Fruit fly (Drosophila melanogaster) whole organism, prepupa: ENCODE measurements around the gene aru.
A peak's percentile ranks its signal among the peaks of the same experiment; 100 is the strongest.

Source experiments
- Blimp-1 ChIP-seq: fragments of 200-800 bp; sonication (Bioruptor generic); optimal IDR thresholded peaks from 3 replicates; lab custom pipeline; 2017; ENCODE audit warnings: missing biosample characterization, missing genetic modification characterization, mild to moderate bottlenecking, moderate library complexity, missing genetic modification reagents
- CG10669 ChIP-seq: fragments of 200-800 bp; sonication (Bioruptor generic); optimal IDR thresholded peaks from 3 replicates; lab custom pipeline; 2018; ENCODE audit warnings: missing biosample characterization, mild to moderate bottlenecking, missing genetic modification characterization, moderate library complexity
- CG11762 ChIP-seq: fragments of 200-800 bp; sonication (Bioruptor generic); optimal IDR thresholded peaks from 3 replicates; lab custom pipeline; 2016; ENCODE audit warnings: missing biosample characterization, missing genetic modification characterization; ENCODE audit not compliant: insufficient read depth
- CG1621 ChIP-seq: fragments of 200-800 bp; sonication (Bioruptor generic); optimal IDR thresholded peaks from 3 replicates; lab custom pipeline; 2018; ENCODE audit warnings: missing biosample characterization, mild to moderate bottlenecking, missing genetic modification characterization
- CG31627 ChIP-seq: fragments of 200-800 bp; sonication (Bioruptor generic); optimal IDR thresholded peaks from 3 replicates; lab custom pipeline; 2016; ENCODE audit warnings: missing biosample characterization, missing genetic modification characterization
- CG32006 ChIP-seq: fragments of 200-800 bp; sonication (Bioruptor generic); optimal IDR thresholded peaks from 3 replicates; lab custom pipeline; 2017; ENCODE audit warnings: missing biosample characterization, mild to moderate bottlenecking, missing genetic modification characterization
- CG34406 ChIP-seq: fragments of 200-800 bp; sonication (Bioruptor generic); optimal IDR thresholded peaks from 3 replicates; lab custom pipeline; 2016; ENCODE audit warnings: missing biosample characterization, missing genetic modification characterization
- CG3919 ChIP-seq: fragments of 200-800 bp; sonication (Bioruptor generic); optimal IDR thresholded peaks from 3 replicates; lab custom pipeline; 2016; ENCODE audit warnings: missing biosample characterization, missing genetic modification characterization
- CG4318 ChIP-seq: fragments of 200-800 bp; sonication (Bioruptor generic); optimal IDR thresholded peaks from 3 replicates; lab custom pipeline; 2017; ENCODE audit warnings: missing biosample characterization, mild to moderate bottlenecking, missing genetic modification characterization
- CG6163 ChIP-seq: fragments of 200-800 bp; sonication (Bioruptor generic); IDR thresholded peaks from 3 replicates; pipeline ENCODE4 v1.3.6; 2022; ENCODE audit warnings: missing biosample characterization, missing genetic modification characterization
- CG6276 ChIP-seq: fragments of 200-800 bp; sonication (Bioruptor generic); optimal IDR thresholded peaks from 2 replicates; lab custom pipeline; 2017; ENCODE audit warnings: missing biosample characterization, mild to moderate bottlenecking, missing genetic modification characterization
- CG6854 ChIP-seq: fragments of 200-800 bp; sonication (Bioruptor generic); optimal IDR thresholded peaks from 2 replicates; lab custom pipeline; 2017; ENCODE audit warnings: missing biosample characterization, mild to moderate bottlenecking, missing genetic modification characterization
- CG7368 ChIP-seq: fragments of 200-800 bp; sonication (Bioruptor generic); optimal IDR thresholded peaks from 3 replicates; lab custom pipeline; 2016; ENCODE audit warnings: missing biosample characterization, missing genetic modification characterization
- CG8119 ChIP-seq: fragments of 200-800 bp; sonication (Bioruptor generic); IDR thresholded peaks from 3 replicates; pipeline ENCODE4 v1.3.6; 2022; ENCODE audit warnings: missing biosample characterization, missing genetic modification characterization
- CG8319 ChIP-seq: fragments of 200-800 bp; sonication (Bioruptor generic); optimal IDR thresholded peaks from 3 replicates; lab custom pipeline; 2016; ENCODE audit warnings: missing biosample characterization, missing genetic modification characterization
- Eip78C ChIP-seq: fragments of 200-800 bp; sonication (Bioruptor generic); peaks from one replicate; lab custom pipeline; 2016; ENCODE audit warnings: missing biosample characterization, missing genetic modification characterization
- Eip93F ChIP-seq: fragments of 200-800 bp; sonication (Bioruptor generic); optimal IDR thresholded peaks from 2 replicates; lab custom pipeline; 2016; ENCODE audit warnings: missing biosample characterization, mild to moderate bottlenecking, missing genetic modification characterization
- Ets21C ChIP-seq: fragments of 200-800 bp; sonication (Bioruptor generic); optimal IDR thresholded peaks from 3 replicates; lab custom pipeline; 2016; ENCODE audit warnings: missing biosample characterization, missing genetic modification characterization
- Ets96B ChIP-seq: fragments of 200-800 bp; optimal IDR thresholded peaks from 2 replicates; lab custom pipeline; 2019; ENCODE audit warnings: missing biosample characterization, mild to moderate bottlenecking, missing genetic modification characterization, moderate library complexity
- Gug ChIP-seq: fragments of 200-800 bp; sonication (Bioruptor generic); IDR thresholded peaks from 2 replicates; pipeline ENCODE4 v1.3.6; 2022; ENCODE audit warnings: missing biosample characterization, missing genetic modification characterization
- Hr4 ChIP-seq: fragments of 200-800 bp; sonication (Bioruptor generic); optimal IDR thresholded peaks from 3 replicates; lab custom pipeline; 2016; ENCODE audit warnings: missing biosample characterization, missing genetic modification characterization
- Lpt ChIP-seq: fragments of 200-800 bp; sonication (Bioruptor generic); optimal IDR thresholded peaks from 3 replicates; lab custom pipeline; 2016; ENCODE audit warnings: missing biosample characterization, missing genetic modification characterization
- Met ChIP-seq: fragments of 200-800 bp; sonication (Bioruptor generic); optimal IDR thresholded peaks from 3 replicates; lab custom pipeline; 2016; ENCODE audit warnings: missing biosample characterization, missing genetic modification characterization
- OdsH ChIP-seq: fragments of 200-800 bp; sonication (Bioruptor generic); optimal IDR thresholded peaks from 3 replicates; lab custom pipeline; 2016; ENCODE audit warnings: missing biosample characterization, missing genetic modification characterization
- Smox ChIP-seq: fragments of 200-800 bp; sonication (Bioruptor generic); optimal IDR thresholded peaks from 3 replicates; lab custom pipeline; 2016; ENCODE audit warnings: missing biosample characterization, missing genetic modification characterization
- Sox102F ChIP-seq: fragments of 200-800 bp; sonication (Bioruptor generic); optimal IDR thresholded peaks from 2 replicates; lab custom pipeline; 2016; ENCODE audit warnings: missing biosample characterization, mild to moderate bottlenecking, missing genetic modification characterization
- Sox14 ChIP-seq: fragments of 200-800 bp; sonication (Bioruptor generic); optimal IDR thresholded peaks from 3 replicates; lab custom pipeline; 2016; ENCODE audit warnings: missing biosample characterization, missing genetic modification characterization
- Sox15 ChIP-seq: fragments of 200-800 bp; sonication (Bioruptor generic); optimal IDR thresholded peaks from 3 replicates; lab custom pipeline; 2016; ENCODE audit warnings: missing biosample characterization, missing genetic modification characterization
- achi ChIP-seq: fragments of 200-800 bp; sonication (Bioruptor generic); optimal IDR thresholded peaks from 3 replicates; lab custom pipeline; 2016; ENCODE audit warnings: missing biosample characterization, missing genetic modification characterization
- acj6 ChIP-seq: fragments of 200-800 bp; sonication (Bioruptor generic); optimal IDR thresholded peaks from 3 replicates; lab custom pipeline; 2016; ENCODE audit warnings: missing biosample characterization, missing genetic modification characterization
- dac ChIP-seq: fragments of 200-800 bp; sonication (Bioruptor generic); optimal IDR thresholded peaks from 2 replicates; lab custom pipeline; 2017; ENCODE audit warnings: missing biosample characterization, mild to moderate bottlenecking, missing genetic modification characterization
- dsx ChIP-seq: fragments of 200-800 bp; optimal IDR thresholded peaks from 3 replicates; lab custom pipeline; 2019; ENCODE audit warnings: missing biosample characterization, mild to moderate bottlenecking, missing genetic modification characterization, moderate library complexity; ENCODE audit not compliant: poor library complexity, severe bottlenecking
- eg ChIP-seq: fragments of 200-800 bp; sonication (Bioruptor generic); IDR thresholded peaks from 3 replicates; pipeline ENCODE4 v1.3.6; 2022; ENCODE audit warnings: missing biosample characterization, missing genetic modification characterization
- esn ChIP-seq: fragments of 200-800 bp; sonication (Bioruptor generic); optimal IDR thresholded peaks from 2 replicates; lab custom pipeline; 2016; ENCODE audit warnings: missing biosample characterization, mild to moderate bottlenecking, missing genetic modification characterization, moderate library complexity
- fd59A ChIP-seq: fragments of 200-800 bp; sonication (Bioruptor generic); optimal IDR thresholded peaks from 2 replicates; lab custom pipeline; 2017; ENCODE audit warnings: missing biosample characterization, mild to moderate bottlenecking, missing genetic modification characterization, missing genetic modification reagents
- fd85E ChIP-seq: fragments of 200-800 bp; sonication (Bioruptor generic); optimal IDR thresholded peaks from 3 replicates; lab custom pipeline; 2016; ENCODE audit warnings: missing biosample characterization, missing genetic modification characterization
- lz ChIP-seq: fragments of 200-800 bp; sonication (Bioruptor generic); optimal IDR thresholded peaks from 3 replicates; lab custom pipeline; 2016; ENCODE audit warnings: missing biosample characterization, missing genetic modification characterization
- net ChIP-seq: fragments of 200-800 bp; sonication (Bioruptor generic); optimal IDR thresholded peaks from 3 replicates; lab custom pipeline; 2016; ENCODE audit warnings: missing biosample characterization, missing genetic modification characterization
- pdm3 ChIP-seq: fragments of 200-800 bp; sonication (Bioruptor generic); optimal IDR thresholded peaks from 3 replicates; lab custom pipeline; 2016; ENCODE audit warnings: missing biosample characterization, missing genetic modification characterization
- salr ChIP-seq, 2 experiments: fragments of 200-800 bp; sonication (Bioruptor generic); optimal IDR thresholded peaks; 3 replicates each; lab custom pipeline; 2016 to 2018; ENCODE audit warnings: missing biosample characterization in 2 of 2, missing genetic modification characterization in 2 of 2, mild to moderate bottlenecking in 1 of 2
- spab ChIP-seq: fragments of 200-800 bp; sonication (Bioruptor generic); optimal IDR thresholded peaks from 2 replicates; lab custom pipeline; 2017; ENCODE audit warnings: missing biosample characterization, mild to moderate bottlenecking, missing genetic modification characterization, missing genetic modification reagents
- ss ChIP-seq, 2 experiments: fragments of 200-800 bp; sonication (Bioruptor generic); optimal IDR thresholded peaks; 2 replicates in 1 of 2; 3 replicates in 1 of 2; lab custom pipeline; 2017 to 2018; ENCODE audit warnings: mild to moderate bottlenecking in 2 of 2, missing biosample characterization in 2 of 2, missing genetic modification characterization in 2 of 2, moderate library complexity in 1 of 2
- svp ChIP-seq: fragments of 200-800 bp; sonication (Bioruptor generic); peaks from one replicate; lab custom pipeline; 2016; ENCODE audit warnings: missing biosample characterization, missing genetic modification characterization
- topi ChIP-seq: fragments of 200-800 bp; sonication (Bioruptor generic); optimal IDR thresholded peaks from 3 replicates; lab custom pipeline; 2016; ENCODE audit warnings: missing biosample characterization, missing genetic modification characterization
- vri ChIP-seq: fragments of 200-800 bp; sonication (Bioruptor generic); optimal IDR thresholded peaks from 3 replicates; lab custom pipeline; 2016; ENCODE audit warnings: missing biosample characterization, mild to moderate bottlenecking, missing genetic modification characterization

Gene aru

dm6 chr2L:846167-846868 is 21.8 kb downstream of the aru start (continued):
- TF ChIP-seq CG10669 (peak; percentile 24), CG31627 (GFP tag; lab: Kevin White, UChicago) (peak; percentile 69), CG6276 (peak; percentile 78), CG32006 (GFP tag; lab: Kevin White, UChicago) (peak; percentile 86), Lpt (GFP tag; lab: Kevin White, UChicago) (peak; percentile 64), Gug (peak; percentile 67), Eip93F (no peak), CG34406 (GFP tag; lab: Kevin White, UChicago) (peak; percentile 56), Sox15 (GFP tag; lab: Kevin White, UChicago) (peak; percentile 21), OdsH (GFP tag; lab: Kevin White, UChicago) (peak; percentile 67), Sox102F (peak; percentile 66), svp (GFP tag; lab: Kevin White, UChicago) (peak; percentile 76), Eip78C (GFP tag; lab: Kevin White, UChicago) (peak; percentile 90), Ets96B (tag; lab: Kevin White, UChicago) (no peak), lz (GFP tag; lab: Kevin White, UChicago) (peak; percentile 65), CG7368 (GFP tag; lab: Kevin White, UChicago) (peak; percentile 51), CG6854 (GFP tag; lab: Kevin White, UChicago) (peak; percentile 32), fd59A (GFP tag; lab: Kevin White, UChicago) (peak; percentile 1), ss (GFP tag; optimal IDR thresholded peaks at IDR 0.05; lab: Kevin White, UChicago) (no peak), dsx (GFP tag; lab: Kevin White, UChicago) (no peak), eg (GFP tag; lab: Robert Waterston, UW) (peak; percentile 73), net (peak; percentile 61), CG1621 (tag; lab: Kevin White, UChicago) (peak; percentile 14), Smox (GFP tag; lab: Kevin White, UChicago) (peak; percentile 62), Met (GFP tag; lab: Kevin White, UChicago) (peak; percentile 76), Sox14 (GFP tag; lab: Kevin White, UChicago) (peak; percentile 24), Hr4 (peak; percentile 90), achi (peak; percentile 64), Blimp-1 (GFP tag; lab: Kevin White, UChicago) (peak; percentile 57)
- TF ChIP-seq, all 60 proteins: peak for 51

- no peak for TF ChIP-seq CG11762
- peak; percentile 79 for TF ChIP-seq OdsH (GFP tag; lab: Kevin White, UChicago)
- peak; percentile 86 for TF ChIP-seq Gug
- TF ChIP-seq CG3919 (GFP tag; lab: Kevin White, UChicago), result peak; percentile 85
- peak; percentile 80 for TF ChIP-seq CG4318 (GFP tag; lab: Kevin White, UChicago)
- TF ChIP-seq fd85E, result peak; percentile 21
- peak; percentile 61 for TF ChIP-seq CG34406 (GFP tag; lab: Kevin White, UChicago)
- peak; percentile 94 for TF ChIP-seq CG6163 (GFP tag; lab: Robert Waterston, UW)
- TF ChIP-seq Eip93F, result peak; percentile 2
- peak; percentile 44 to 67 for TF ChIP-seq salr (GFP tag; optimal IDR thresholded peaks at IDR 0.05; lab: Kevin White, UChicago)
- peak; percentile 85 for TF ChIP-seq CG6276
- TF ChIP-seq esn, result peak; percentile 76
- TF ChIP-seq net, result peak; percentile 83
- peak; percentile 77 for TF ChIP-seq Lpt (GFP tag; lab: Kevin White, UChicago)
- TF ChIP-seq Sox15 (GFP tag; lab: Kevin White, UChicago), result peak; percentile 46
- TF ChIP-seq Smox (GFP tag; lab: Kevin White, UChicago), result peak; percentile 68
- TF ChIP-seq CG7368 (GFP tag; lab: Kevin White, UChicago), result peak; percentile 78
- peak; percentile 46 for TF ChIP-seq vri (GFP tag; lab: Kevin White, UChicago)
- TF ChIP-seq dac (GFP tag; lab: Kevin White, UChicago), result peak; percentile 65
- peak; percentile 75 for TF ChIP-seq acj6 (GFP tag; lab: Kevin White, UChicago)
- TF ChIP-seq spab (GFP tag; lab: Kevin White, UChicago), result peak; percentile 44
- peak; percentile 83 for TF ChIP-seq topi
- peak; percentile 40 for TF ChIP-seq CG8319
- TF ChIP-seq Hr4, result peak; percentile 91
- TF ChIP-seq pdm3 (GFP tag; lab: Kevin White, UChicago), result peak; percentile 80
- peak; percentile 62 for TF ChIP-seq Ets96B (tag; lab: Kevin White, UChicago)
- TF ChIP-seq CG10669, result peak; percentile 63
- peak; percentile 55 for TF ChIP-seq Ets21C
- peak; percentile 91 for TF ChIP-seq svp (GFP tag; lab: Kevin White, UChicago)
- TF ChIP-seq CG8119 (GFP tag; lab: Robert Waterston, UW), result peak; percentile 86
- TF ChIP-seq CG31627 (GFP tag; lab: Kevin White, UChicago), result peak; percentile 76
Observed at dm6 chr2L:845341-846004, 22.7 kb downstream of the aru start.
